Worm (Caenorhabditis elegans) whole organism, early embryonic: ENCODE data around the gene cng-3.

Experiments
- B0310.2 ChIP-seq: sonication (generic microtip); optimal IDR thresholded peaks from 2 replicates; lab custom pipeline; 2016; ENCODE audit warnings: mild to moderate bottlenecking, missing genetic modification characterization, missing compliant biosample characterization
- F13C5.2 ChIP-seq: sonication (generic microtip); optimal IDR thresholded peaks from 2 replicates; lab custom pipeline; 2017; ENCODE audit warnings: mild to moderate bottlenecking, missing genetic modification characterization, inconsistent platforms, missing compliant biosample characterization
- aly-1 ChIP-seq: sonication (generic microtip); optimal IDR thresholded peaks from 2 replicates; lab custom pipeline; 2016; ENCODE audit warnings: missing genetic modification characterization, missing compliant biosample characterization
- ama-1 ChIP-seq: fragments of 150-350 bp; optimal IDR thresholded peaks from 2 replicates; lab custom pipeline; 2014
- ceh-13 ChIP-seq: fragments of 200-800 bp; sonication (Bioruptor generic); optimal IDR thresholded peaks from 2 replicates; lab custom pipeline; 2018; ENCODE audit warnings: mild to moderate bottlenecking, missing genetic modification characterization, missing compliant biosample characterization
- ceh-36 ChIP-seq: sonication (generic microtip); optimal IDR thresholded peaks from 2 replicates; lab custom pipeline; 2016; ENCODE audit warnings: missing genetic modification characterization, inconsistent platforms, missing compliant biosample characterization
- ets-7 ChIP-seq: sonication (generic microtip); optimal IDR thresholded peaks from 2 replicates; lab custom pipeline; 2016; ENCODE audit warnings: missing genotype, missing genetic modification characterization, missing compliant biosample characterization
- flt-1 ChIP-seq: fragments of 200-800 bp; sonication (Bioruptor generic); IDR thresholded peaks from 2 replicates; pipeline ENCODE4 v1.3.6; 2022; ENCODE audit warnings: missing genetic modification characterization, missing compliant biosample characterization
- hmbx-1 ChIP-seq: sonication (generic microtip); optimal IDR thresholded peaks from 2 replicates; lab custom pipeline; 2016; ENCODE audit warnings: mild to moderate bottlenecking, missing genetic modification characterization, missing compliant biosample characterization
- hmg-4 ChIP-seq: fragments of 200-800 bp; sonication (Bioruptor generic); optimal IDR thresholded peaks from 2 replicates; lab custom pipeline; 2018; ENCODE audit warnings: mild to moderate bottlenecking, missing genetic modification characterization, missing compliant biosample characterization
- hnd-1 ChIP-seq: sonication (generic microtip); optimal IDR thresholded peaks from 2 replicates; lab custom pipeline; 2016; ENCODE audit warnings: missing genetic modification characterization, missing compliant biosample characterization
- pes-1 ChIP-seq: fragments of 200-800 bp; sonication (Bioruptor generic); IDR thresholded peaks from 2 replicates; pipeline ENCODE4 v1.3.6; 2022; ENCODE audit warnings: missing genetic modification reagents, missing genetic modification characterization, missing compliant biosample characterization
- scrt-1 ChIP-seq: fragments of 200-800 bp; sonication (Bioruptor generic); IDR thresholded peaks from 2 replicates; pipeline ENCODE4 v1.3.6; 2022; ENCODE audit warnings: missing genetic modification characterization, missing compliant biosample characterization
- sea-1 ChIP-seq: fragments of 200-800 bp; sonication (Bioruptor generic); conservative IDR thresholded peaks from 2 replicates; pipeline ENCODE4 v1.3.6; 2022; ENCODE audit warnings: missing genetic modification characterization, missing compliant biosample characterization
- tbx-11 ChIP-seq: fragments of 200-800 bp; sonication (Bioruptor generic); IDR thresholded peaks from 2 replicates; pipeline ENCODE4 v1.3.6; 2022; ENCODE audit warnings: missing genetic modification characterization, missing compliant biosample characterization
- tbx-37 ChIP-seq: fragments of 200-800 bp; sonication (Bioruptor generic); conservative IDR thresholded peaks from 2 replicates; pipeline ENCODE4 v1.3.6; 2022; ENCODE audit warnings: missing genetic modification reagents, missing genetic modification characterization, missing compliant biosample characterization
- tra-4 ChIP-seq: sonication (generic microtip); optimal IDR thresholded peaks from 2 replicates; lab custom pipeline; 2017; ENCODE audit warnings: missing genetic modification characterization, missing compliant biosample characterization

The cng-3 gene

ce11 chrIV:9516831-9517230 lies 36.0 kb upstream of the cng-3 start, which contains the start of gene C33A12.19:
TSS of gene C33A12.19 (plus strand) at chrIV:9516999.
- TF ChIP-seq flt-1: no peak
- no peak for TF ChIP-seq sea-1 (GFP tag; lab: Robert Waterston, UW)
- TF ChIP-seq tra-4 (tag; lab: Kevin White, UChicago): no peak
- TF ChIP-seq ceh-13: no peak
- no peak for TF ChIP-seq B0310.2
- no peak for TF ChIP-seq tbx-11
- no peak for TF ChIP-seq hnd-1 (tag; lab: Kevin White, UChicago)
- TF ChIP-seq ceh-36: no peak
- TF ChIP-seq hmbx-1: no peak
- TF ChIP-seq pes-1: no peak
- TF ChIP-seq ama-1: no peak
- TF ChIP-seq ets-7 (tag; lab: Kevin White, UChicago): no peak
- TF ChIP-seq F13C5.2 (tag; lab: Kevin White, UChicago): no peak
- TF ChIP-seq tbx-37 (GFP tag; lab: Robert Waterston, UW): no peak

- TF ChIP-seq ceh-36 (no peak), pes-1 (no peak), hmbx-1 (no peak), ceh-13 (no peak)
Observed at ce11 chrIV:9514132-9514531, 33.3 kb upstream of the cng-3 start.

- TF ChIP-seq tra-4 (tag; lab: Kevin White, UChicago) (no peak), tbx-11 (no peak), ets-7 (tag; lab: Kevin White, UChicago) (no peak), scrt-1 (no peak), hmg-4 (GFP tag; lab: Kevin White, UChicago) (no peak)
Observed at ce11 chrIV:9513360-9513777, 32.5 kb upstream of the cng-3 start.

- TF ChIP-seq pes-1 (no peak), sea-1 (GFP tag; lab: Robert Waterston, UW) (no peak), B0310.2 (no peak), F13C5.2 (tag; lab: Kevin White, UChicago) (no peak), ets-7 (tag; lab: Kevin White, UChicago) (no peak), tbx-37 (GFP tag; lab: Robert Waterston, UW) (no peak), ceh-13 (no peak), hmg-4 (GFP tag; lab: Kevin White, UChicago) (no peak), ama-1 (no peak)
Observed at ce11 chrIV:9512836-9513235, 32.0 kb upstream of the cng-3 start, which contains the start of gene C33A12.3. TSS of gene C33A12.3 (minus strand) at chrIV:9513002.

- TF ChIP-seq ets-7 (tag; lab: Kevin White, UChicago): no peak
Observed at ce11 chrIV:9511640-9512039, 30.8 kb upstream of the cng-3 start.

ce11 chrIV:9511221-9511638 lies 30.4 kb upstream of the cng-3 start:
- TF ChIP-seq ceh-13 (no peak), scrt-1 (no peak), tbx-37 (GFP tag; lab: Robert Waterston, UW) (peak; percentile 29; the same call in 1 of the 2 replicates), ceh-36 (no peak), B0310.2 (peak; percentile 4), pes-1 (peak; percentile 49; the same call in 1 of the 2 replicates), tbx-11 (no peak), ama-1 (peak; percentile 40), hnd-1 (tag; lab: Kevin White, UChicago) (no peak), hmbx-1 (no peak), F13C5.2 (tag; lab: Kevin White, UChicago) (peak; percentile 52), sea-1 (GFP tag; lab: Robert Waterston, UW) (no peak), aly-1 (no peak), ets-7 (tag; lab: Kevin White, UChicago) (no peak), tra-4 (tag; lab: Kevin White, UChicago) (peak; percentile 37), flt-1 (0 out of 2 replicates have a peak, but pooled peaks have one; percentile 8), hmg-4 (GFP tag; lab: Kevin White, UChicago) (no peak)

ce11 chrIV:9510439-9510838 lies 29.6 kb upstream of the cng-3 start, which contains the start of gene C33A12.4:
TSS of gene C33A12.4 (minus strand) at chrIV:9510569.
- TF ChIP-seq ets-7 (tag; lab: Kevin White, UChicago): no peak
- no peak for TF ChIP-seq tra-4 (tag; lab: Kevin White, UChicago)
- no peak for TF ChIP-seq ceh-36
- TF ChIP-seq ceh-13: no peak
- TF ChIP-seq tbx-11: no peak
- TF ChIP-seq hmg-4 (GFP tag; lab: Kevin White, UChicago): no peak
- TF ChIP-seq scrt-1: no peak
- no peak for TF ChIP-seq tbx-37 (GFP tag; lab: Robert Waterston, UW)
- no peak for TF ChIP-seq aly-1
- TF ChIP-seq ama-1: no peak
- TF ChIP-seq pes-1: no peak
- TF ChIP-seq F13C5.2 (tag; lab: Kevin White, UChicago): no peak
- TF ChIP-seq B0310.2: no peak

ce11 chrIV:9508612-9509011 lies 27.8 kb upstream of the cng-3 start, which contains the start of gene ethe-1:
TSS of gene ethe-1 (minus strand) at chrIV:9508761.
- no peak for TF ChIP-seq hmg-4 (GFP tag; lab: Kevin White, UChicago)
- TF ChIP-seq flt-1: no peak
- TF ChIP-seq scrt-1: no peak
- TF ChIP-seq ceh-36: no peak

- TF ChIP-seq hmbx-1: no peak
- no peak for TF ChIP-seq F13C5.2 (tag; lab: Kevin White, UChicago)
- TF ChIP-seq hnd-1 (tag; lab: Kevin White, UChicago): no peak
- no peak for TF ChIP-seq pes-1
- no peak for TF ChIP-seq tbx-11
- no peak for TF ChIP-seq ets-7 (tag; lab: Kevin White, UChicago)
- TF ChIP-seq B0310.2: no peak
Observed at ce11 chrIV:9506251-9506650, 25.4 kb upstream of the cng-3 start, which contains the start of gene ttr-9. TSS of gene ttr-9 (minus strand) at chrIV:9506351.
